Worm (Caenorhabditis elegans) whole organism, L1 larva: Measurements from ENCODE around the gene Y38H6C.20.

ENCODE experiments used
- C04F5.9 ChIP-seq: sonication (generic microtip); optimal IDR thresholded peaks from 2 replicates; lab custom pipeline; 2016; ENCODE audit warnings: missing genetic modification characterization, missing compliant biosample characterization
- F16B12.6 ChIP-seq: fragments of 150-350 bp; optimal IDR thresholded peaks from 2 replicates; lab custom pipeline; 2014; ENCODE audit warnings: missing biosample characterization, missing genetic modification characterization
- ama-1 ChIP-seq: fragments of 150-350 bp; optimal IDR thresholded peaks from 2 replicates; lab custom pipeline; 2014
- blmp-1 ChIP-seq: fragments of 150-350 bp; optimal IDR thresholded peaks from 2 replicates; lab custom pipeline; 2014; ENCODE audit warnings: missing biosample characterization, missing genetic modification characterization
- ces-1 ChIP-seq: fragments of 150-350 bp; optimal IDR thresholded peaks from 2 replicates; lab custom pipeline; 2014; ENCODE audit warnings: missing biosample characterization, missing genetic modification reagents, missing genetic modification characterization
- dpl-1 ChIP-seq, 3 experiments: fragments of 150-350 bp in 2 of 3; sonication (generic microtip) in 1 of 3; optimal IDR thresholded peaks; 2 replicates each; lab custom pipeline; 2014 to 2017; ENCODE audit warnings: missing biosample characterization in 3 of 3, missing genetic modification characterization in 3 of 3, missing genetic modification reagents in 3 of 3
- dsc-1 ChIP-seq: sonication (generic microtip); optimal IDR thresholded peaks from 2 replicates; lab custom pipeline; 2016; ENCODE audit warnings: mild to moderate bottlenecking, missing genetic modification characterization, missing compliant biosample characterization
- efl-1 ChIP-seq, 4 experiments: fragments of 150-350 bp; optimal IDR thresholded peaks in 3 of 4; peaks in 1 of 4; 1 replicate in 1 of 4; 2 replicates in 3 of 4; lab custom pipeline; 2014; ENCODE audit warnings: missing biosample characterization in 2 of 4, missing genetic modification characterization in 2 of 4, missing genetic modification reagents in 2 of 4
- egl-27 ChIP-seq, 2 experiments: fragments of 150-350 bp in 1 of 2; sonication (generic microtip); optimal IDR thresholded peaks; 3 replicates each; lab custom pipeline; 2017 to 2018; ENCODE audit warnings: missing biosample characterization in 2 of 2, missing genetic modification characterization in 2 of 2, missing genetic modification reagents in 2 of 2
- elt-2 ChIP-seq: sonication (generic microtip); optimal IDR thresholded peaks from 2 replicates; lab custom pipeline; 2016; ENCODE audit warnings: missing genetic modification characterization, mild to moderate bottlenecking, inconsistent platforms, missing compliant biosample characterization, missing genetic modification reagents
- grh-1 ChIP-seq: fragments of 200-800 bp; sonication (Bioruptor generic); IDR thresholded peaks from 2 replicates; pipeline ENCODE4 v1.3.6; 2022; ENCODE audit warnings: missing genetic modification reagents, missing genetic modification characterization, missing compliant biosample characterization
- hlh-17 ChIP-seq: fragments of 200-800 bp; sonication (Bioruptor generic); optimal IDR thresholded peaks from 2 replicates; lab custom pipeline; 2018; ENCODE audit warnings: missing genetic modification characterization, mild to moderate bottlenecking, missing compliant biosample characterization, moderate library complexity, borderline replicate concordance
- hpl-2 ChIP-seq: fragments of 150-350 bp; optimal IDR thresholded peaks from 2 replicates; lab custom pipeline; 2014; ENCODE audit warnings: missing biosample characterization, missing genetic modification reagents, missing genetic modification characterization
- irx-1 ChIP-seq: sonication (generic microtip); optimal IDR thresholded peaks from 2 replicates; lab custom pipeline; 2016; ENCODE audit warnings: missing genetic modification characterization, missing compliant biosample characterization
- lin-35 ChIP-seq, 2 experiments: fragments of 150-350 bp; optimal IDR thresholded peaks; 2 replicates each; lab custom pipeline; 2014; ENCODE audit warnings: missing biosample characterization in 2 of 2, missing genetic modification characterization in 2 of 2, missing genetic modification reagents in 2 of 2
- lin-39 ChIP-seq: fragments of 150-350 bp; optimal IDR thresholded peaks from 2 replicates; lab custom pipeline; 2014; ENCODE audit warnings: missing biosample characterization, missing genetic modification reagents, missing genetic modification characterization
- lir-3 ChIP-seq: sonication (generic microtip); optimal IDR thresholded peaks from 2 replicates; lab custom pipeline; 2016; ENCODE audit warnings: mild to moderate bottlenecking, missing genetic modification characterization, moderate library complexity, missing compliant biosample characterization; ENCODE audit not compliant: poor library complexity
- lsy-2 ChIP-seq, 2 experiments: fragments of 150-350 bp; optimal IDR thresholded peaks; 2 replicates each; lab custom pipeline; 2014; ENCODE audit warnings: missing biosample characterization in 2 of 2, missing genetic modification characterization in 2 of 2
- mab-9 ChIP-seq: fragments of 200-800 bp; sonication (Bioruptor generic); IDR thresholded peaks from 2 replicates; pipeline ENCODE4 v1.3.6; 2022; ENCODE audit warnings: missing genetic modification reagents, missing genetic modification characterization, missing compliant biosample characterization
- mef-2 ChIP-seq: fragments of 150-350 bp; optimal IDR thresholded peaks from 2 replicates; lab custom pipeline; 2014; ENCODE audit warnings: missing biosample characterization, missing genetic modification characterization
- mep-1 ChIP-seq: fragments of 150-350 bp; optimal IDR thresholded peaks from 2 replicates; lab custom pipeline; 2014; ENCODE audit warnings: missing biosample characterization, missing genetic modification characterization
- nhr-19 ChIP-seq: fragments of 200-800 bp; sonication (Bioruptor generic); conservative IDR thresholded peaks from 2 replicates; pipeline ENCODE4 v1.3.6; 2022; ENCODE audit warnings: missing genetic modification characterization, missing compliant biosample characterization
- nhr-20 ChIP-seq: sonication (generic microtip); optimal IDR thresholded peaks from 2 replicates; lab custom pipeline; 2016; ENCODE audit warnings: mild to moderate bottlenecking, missing genetic modification characterization, missing compliant biosample characterization
- nhr-47 ChIP-seq: sonication (generic microtip); optimal IDR thresholded peaks from 2 replicates; lab custom pipeline; 2016; ENCODE audit warnings: mild to moderate bottlenecking, missing genetic modification characterization, moderate library complexity, missing compliant biosample characterization
- nhr-71 ChIP-seq: sonication (generic microtip); optimal IDR thresholded peaks from 2 replicates; lab custom pipeline; 2016; ENCODE audit warnings: mild to moderate bottlenecking, missing genetic modification characterization, moderate library complexity, missing compliant biosample characterization
- nhr-76 ChIP-seq: sonication (generic microtip); optimal IDR thresholded peaks from 2 replicates; lab custom pipeline; 2017; ENCODE audit warnings: missing biosample characterization, missing genetic modification characterization
- nhr-77 ChIP-seq: fragments of 150-350 bp; optimal IDR thresholded peaks from 2 replicates; lab custom pipeline; 2014; ENCODE audit warnings: missing biosample characterization, missing genetic modification characterization
- nhr-85 ChIP-seq: sonication (generic microtip); peaks from one replicate; lab custom pipeline; 2016; ENCODE audit warnings: missing genetic modification characterization, inconsistent platforms, missing compliant biosample characterization
- nhr-90 ChIP-seq: sonication (generic microtip); optimal IDR thresholded peaks from 2 replicates; lab custom pipeline; 2016; ENCODE audit warnings: mild to moderate bottlenecking, missing genetic modification characterization, missing compliant biosample characterization; ENCODE audit not compliant: poor library complexity
- pag-3 ChIP-seq: sonication (generic microtip); optimal IDR thresholded peaks from 2 replicates; lab custom pipeline; 2017; ENCODE audit warnings: missing genetic modification characterization, mild to moderate bottlenecking, missing compliant biosample characterization, antibody characterized with exemption, borderline replicate concordance; ENCODE audit not compliant: insufficient read depth
- pqm-1 ChIP-seq: sonication (generic microtip); optimal IDR thresholded peaks from 3 replicates; lab custom pipeline; 2017; ENCODE audit warnings: missing biosample characterization, missing genetic modification characterization
- rnt-1 ChIP-seq: sonication (generic microtip); optimal IDR thresholded peaks from 2 replicates; lab custom pipeline; 2016; ENCODE audit warnings: mild to moderate bottlenecking, missing genetic modification characterization, moderate library complexity, missing compliant biosample characterization
- skn-1 ChIP-seq: fragments of 150-350 bp; optimal IDR thresholded peaks from 2 replicates; lab custom pipeline; 2014; ENCODE audit warnings: missing biosample characterization, missing genetic modification characterization
- snpc-4 ChIP-seq: fragments of 150-350 bp; optimal IDR thresholded peaks from 2 replicates; lab custom pipeline; 2014; ENCODE audit warnings: missing biosample characterization, missing genetic modification characterization
- snu-23 ChIP-seq: sonication (generic microtip); optimal IDR thresholded peaks from 2 replicates; lab custom pipeline; 2016; ENCODE audit warnings: missing genetic modification characterization, missing compliant biosample characterization
- sox-4 ChIP-seq: sonication (generic microtip); optimal IDR thresholded peaks from 2 replicates; lab custom pipeline; 2016; ENCODE audit warnings: missing genetic modification characterization, missing compliant biosample characterization
- tbx-2 ChIP-seq: sonication (generic microtip); optimal IDR thresholded peaks from 2 replicates; lab custom pipeline; 2016; ENCODE audit warnings: missing genetic modification characterization, missing compliant biosample characterization
- unc-86 ChIP-seq: sonication (generic microtip); optimal IDR thresholded peaks from 2 replicates; lab custom pipeline; 2016; ENCODE audit warnings: missing genetic modification characterization, missing compliant biosample characterization
- xbp-1 ChIP-seq: sonication (generic microtip); optimal IDR thresholded peaks from 2 replicates; lab custom pipeline; 2016; ENCODE audit warnings: missing genetic modification characterization, missing compliant biosample characterization
- zip-4 ChIP-seq: fragments of 200-800 bp; sonication (Bioruptor generic); optimal IDR thresholded peaks from 2 replicates; lab custom pipeline; 2018; ENCODE audit warnings: mild to moderate bottlenecking, missing genetic modification characterization, moderate library complexity, missing compliant biosample characterization

The Y38H6C.20 gene

ce11 chrV:20552971-20553370, 2.0 kb upstream of the Y38H6C.20 start, which contains the start of gene vmo-1:
TSS of gene vmo-1 (minus strand) at chrV:20553071.
- TF ChIP-seq mab-9, result no peak
- no peak for TF ChIP-seq grh-1
- TF ChIP-seq dsc-1 (tag; lab: Kevin White, UChicago), result no peak
- no peak for TF ChIP-seq ces-1
- TF ChIP-seq zip-4 (GFP tag; lab: Kevin White, UChicago), result no peak
- no peak for TF ChIP-seq irx-1 (tag; lab: Kevin White, UChicago)
- no peak for TF ChIP-seq snpc-4 (tag; lab: Kevin White, UChicago)
- no peak for TF ChIP-seq nhr-71 (tag; lab: Kevin White, UChicago)
- no peak for TF ChIP-seq tbx-2 (tag; lab: Kevin White, UChicago)
- no peak for TF ChIP-seq pqm-1
- TF ChIP-seq skn-1 (tag; lab: Kevin White, UChicago), result no peak
- TF ChIP-seq efl-1 (optimal IDR thresholded peaks at IDR 0.05; lab: Kevin White, UChicago), result no peak
- no peak for TF ChIP-seq efl-1 (GFP tag; optimal IDR thresholded peaks at IDR 0.05 in 1 of 2; lab: Kevin White, UChicago)

ce11 chrV:20547048-20547447, 3.9 kb downstream of the Y38H6C.20 start, which contains the start of gene Y38H6C.18:
TSS of gene Y38H6C.18 (minus strand) at chrV:20547148.
- TF ChIP-seq nhr-77, result no peak
- TF ChIP-seq sox-4 (tag; lab: Kevin White, UChicago), result no peak
- TF ChIP-seq nhr-76 (tag; lab: Kevin White, UChicago), result no peak
- no peak for TF ChIP-seq lir-3 (tag; lab: Kevin White, UChicago)

ce11 chrV:20545742-20546141, 5.3 kb downstream of the Y38H6C.20 start:
- no peak for TF ChIP-seq nhr-19 (GFP tag; lab: Robert Waterston, UW)
- peak; percentile 37 for TF ChIP-seq elt-2 (tag; lab: Kevin White, UChicago)

ce11 chrV:20544610-20545009, 6.4 kb downstream of the Y38H6C.20 start:
- TF ChIP-seq zip-4 (GFP tag; lab: Kevin White, UChicago) (no peak), nhr-90 (no peak), lin-39 (tag; lab: Kevin White, UChicago) (no peak), lin-35 (GFP tag; optimal IDR thresholded peaks at IDR 0.05; lab: Kevin White, UChicago) (peak in 1 of 2 experiments; percentile 28), skn-1 (tag; lab: Kevin White, UChicago) (peak; percentile 22), nhr-71 (tag; lab: Kevin White, UChicago) (peak; percentile 27), unc-86 (tag; lab: Kevin White, UChicago) (peak; percentile 19), rnt-1 (tag; lab: Kevin White, UChicago) (no peak), elt-2 (tag; lab: Kevin White, UChicago) (peak; percentile 53), nhr-20 (tag; lab: Kevin White, UChicago) (peak; percentile 6), egl-27 (tag; optimal IDR thresholded peaks at IDR 0.05; lab: Kevin White, UChicago) (no peak)

ce11 chrV:20544092-20544491, 6.9 kb downstream of the Y38H6C.20 start, which contains the start of gene slc-36.3:
TSS of gene slc-36.3 (minus strand) at chrV:20544192.
- TF ChIP-seq grh-1 (no peak), hlh-17 (GFP tag; lab: Kevin White, UChicago) (no peak), nhr-76 (tag; lab: Kevin White, UChicago) (no peak), irx-1 (tag; lab: Kevin White, UChicago) (no peak), elt-2 (tag; lab: Kevin White, UChicago) (no peak), lin-35 (GFP tag; optimal IDR thresholded peaks at IDR 0.05; lab: Kevin White, UChicago) (no peak), mef-2 (tag; lab: Kevin White, UChicago) (no peak), nhr-77 (no peak), ces-1 (no peak)
- TF ChIP-seq, all 84 proteins: peak for 0

ce11 chrV:20539055-20539454, 11.9 kb downstream of the Y38H6C.20 start, which contains the start of gene Y38H6C.16:
TSS of gene Y38H6C.16 (minus strand) at chrV:20539347.
- TF ChIP-seq nhr-71 (tag; lab: Kevin White, UChicago) (no peak), lsy-2 (tag; optimal IDR thresholded peaks at IDR 0.05; lab: Kevin White, UChicago) (peak in 1 of 2 experiments; percentile 19), pag-3 (tag; lab: Kevin White, UChicago) (no peak), nhr-47 (tag; lab: Kevin White, UChicago) (peak; percentile 13), hpl-2 (no peak), lin-35 (GFP tag; optimal IDR thresholded peaks at IDR 0.05; lab: Kevin White, UChicago) (peak in 1 of 2 experiments; percentile 20), snu-23 (GFP tag; lab: Kevin White, UChicago) (peak; percentile 21), mep-1 (peak; percentile 25), dpl-1 (GFP tag; optimal IDR thresholded peaks at IDR 0.05; lab: Kevin White, UChicago) (peak in 1 of 3 experiments; percentile 25), nhr-85 (tag; lab: Kevin White, UChicago) (peak; percentile 73), ama-1 (lab: Kevin White, UChicago) (no peak), xbp-1 (tag; lab: Kevin White, UChicago) (peak; percentile 14), blmp-1 (tag; lab: Kevin White, UChicago) (peak; percentile 67), efl-1 (optimal IDR thresholded peaks at IDR 0.05; lab: Kevin White, UChicago) (peak; percentile 12 to 19), efl-1 (GFP tag; optimal IDR thresholded peaks at IDR 0.05 in 1 of 2; lab: Kevin White, UChicago) (peak in 1 of 2 experiments; percentile 83), F16B12.6 (peak; percentile 16), C04F5.9 (no peak)
